Fruit fly (Drosophila melanogaster): ENCODE results near the gene f.

f gene

dm6 chrX:17292050-17292730 lies 59.4 kb downstream of the f start (continued):
- no peak for TF ChIP-seq CG8765 (GFP tag; IDR thresholded peaks at IDR 0.05)
- TF ChIP-seq CG13287 (GFP tag; IDR thresholded peaks at IDR 0.05; ENCODE audit: partially characterized antibody) = no peak
- TF ChIP-seq CG6791 (GFP tag; IDR thresholded peaks at IDR 0.05; ENCODE audit: partially characterized antibody) = no peak
- TF ChIP-seq CG11695 (GFP tag; IDR thresholded peaks at IDR 0.05) = peak; percentile 76; the same call in 2 of the 3 replicates
- peak; percentile 28 for TF ChIP-seq Fer2 (tag; optimal IDR thresholded peaks at IDR 0.05)
- peak; percentile 43 to 48 for TF ChIP-seq dpn (GFP tag; optimal IDR thresholded peaks at IDR 0.05)
- TF ChIP-seq H2.0 (GFP tag; IDR thresholded peaks at IDR 0.05) = peak; percentile 32; the same call in 1 of the 2 replicates
- peak; percentile 46 for TF ChIP-seq Deaf1 (tag; optimal IDR thresholded peaks at IDR 0.05)
- TF ChIP-seq CG32772 (GFP tag; IDR thresholded peaks at IDR 0.05) = peak; percentile 38
- peak; percentile 77 for TF ChIP-seq Fer1 (GFP tag; optimal IDR thresholded peaks at IDR 0.05)
- TF ChIP-seq bowl (GFP tag; IDR thresholded peaks at IDR 0.05) = no peak
- TF ChIP-seq gro (GFP tag; optimal IDR thresholded peaks at IDR 0.05) = no peak
- peak; percentile 48 for TF ChIP-seq CG18011 (GFP tag; optimal IDR thresholded peaks at IDR 0.05)
- peak; percentile 59 for TF ChIP-seq scrt (GFP tag; optimal IDR thresholded peaks at IDR 0.05)
- peak; percentile 44 for TF ChIP-seq CG2875 (GFP tag; optimal IDR thresholded peaks at IDR 0.05)
- TF ChIP-seq dm (GFP tag; optimal IDR thresholded peaks at IDR 0.05) = no peak
- TF ChIP-seq slbo (GFP tag; IDR thresholded peaks at IDR 0.05) = peak; percentile 63
- peak; percentile 56; the same call in 1 of the 2 replicates for TF ChIP-seq CG7372 (GFP tag; IDR thresholded peaks at IDR 0.05)
- TF ChIP-seq CTCF (GFP tag; optimal IDR thresholded peaks at IDR 0.05) = peak; percentile 15
- TF ChIP-seq schlank (tag; optimal IDR thresholded peaks at IDR 0.05) = peak; percentile 56
- no peak for TF ChIP-seq zen2 (GFP tag; IDR thresholded peaks at IDR 0.05; ENCODE audit: partially characterized antibody)
- TF ChIP-seq PHDP (tag; optimal IDR thresholded peaks at IDR 0.05) = peak; percentile 79
- TF ChIP-seq CG11247 (GFP tag; IDR thresholded peaks at IDR 0.05) = no peak
- TF ChIP-seq cato (GFP tag; optimal IDR thresholded peaks at IDR 0.05; ENCODE audit: borderline replicate concordance) = no peak
- TF ChIP-seq CG33213 (GFP tag; optimal IDR thresholded peaks at IDR 0.05) = peak; percentile 12
- TF ChIP-seq cg (GFP tag; optimal IDR thresholded peaks at IDR 0.05) = no peak
- no peak for TF ChIP-seq MESR4 (GFP tag; optimal IDR thresholded peaks at IDR 0.05)
- TF ChIP-seq az2 (GFP tag; optimal IDR thresholded peaks at IDR 0.05) = peak; percentile 60
- peak; percentile 47 for TF ChIP-seq Abd-B (GFP tag; optimal IDR thresholded peaks at IDR 0.05)
- no peak for TF ChIP-seq HLH4C (GFP tag; IDR thresholded peaks at IDR 0.05; ENCODE audit: partially characterized antibody)
- no peak for TF ChIP-seq TFAM (GFP tag; optimal IDR thresholded peaks at IDR 0.05)
- TF ChIP-seq ase (GFP tag; IDR thresholded peaks at IDR 0.05) = 0 out of 3 replicates have a peak, but pooled peaks have one; percentile 33
- TF ChIP-seq Camta (GFP tag; optimal IDR thresholded peaks at IDR 0.05) = peak; percentile 41
- peak; percentile 64 for TF ChIP-seq Blimp-1 (GFP tag; optimal IDR thresholded peaks at IDR 0.05)
- no peak for TF ChIP-seq CG3407 (GFP tag; optimal IDR thresholded peaks at IDR 0.05)
- TF ChIP-seq Ets65A (GFP tag) = peak; percentile 85
- peak; percentile 39 for TF ChIP-seq Antp (GFP tag; optimal IDR thresholded peaks at IDR 0.05)
- TF ChIP-seq CG2120 (GFP tag; optimal IDR thresholded peaks at IDR 0.05) = peak; percentile 76
- peak; percentile 90 for TF ChIP-seq sens (GFP tag)
- TF ChIP-seq Atf3 (GFP tag; optimal IDR thresholded peaks at IDR 0.05) = peak; percentile 40
- TF ChIP-seq ATbp (GFP tag; optimal IDR thresholded peaks at IDR 0.05) = peak; percentile 58
- TF ChIP-seq jigr1 (GFP tag; IDR thresholded peaks at IDR 0.05) = no peak
- TF ChIP-seq unpg (GFP tag; optimal IDR thresholded peaks at IDR 0.05) = peak; percentile 77
- TF ChIP-seq vnd (GFP tag; IDR thresholded peaks at IDR 0.05; ENCODE audit: partially characterized antibody) = no peak
- TF ChIP-seq kni (GFP tag; optimal IDR thresholded peaks at IDR 0.05) = no peak
- no peak for TF ChIP-seq Sry-δ (GFP tag; optimal IDR thresholded peaks at IDR 0.05)
- peak; percentile 83 for TF ChIP-seq CG15269 (tag; optimal IDR thresholded peaks at IDR 0.05)
- peak; percentile 53 for TF ChIP-seq CG15514 (GFP tag; optimal IDR thresholded peaks at IDR 0.05)
- peak; percentile 77 for TF ChIP-seq CG12659 (GFP tag; optimal IDR thresholded peaks at IDR 0.05)
- TF ChIP-seq fu2 (GFP tag; optimal IDR thresholded peaks at IDR 0.05) = peak; percentile 28

Measured in whole organism, embryonic.